Fruit fly (Drosophila melanogaster) whole organism, embryonic: ENCODE results near the gene CG5810.
A peak's percentile ranks its signal among the peaks of the same experiment; 100 is the strongest.

Source experiments
- Abd-B ChIP-seq: fragments of 200-800 bp; sonication (Bioruptor generic); optimal IDR thresholded peaks from 2 replicates; lab custom pipeline; 2018; ENCODE audit warnings: missing biosample characterization, mild to moderate bottlenecking, missing genetic modification characterization, moderate library complexity
- B-H1 ChIP-seq: fragments of 200-800 bp; sonication (Bioruptor generic); IDR thresholded peaks from 3 replicates; pipeline ENCODE4 v1.3.6; 2022; ENCODE audit warnings: missing biosample characterization, missing genetic modification characterization
- CG12071 ChIP-seq: fragments of 200-800 bp; sonication (Bioruptor generic); optimal IDR thresholded peaks from 3 replicates; lab custom pipeline; 2018; ENCODE audit warnings: missing biosample characterization, mild to moderate bottlenecking, missing genetic modification characterization
- CG13123 ChIP-seq: fragments of 200-800 bp; sonication (Bioruptor generic); optimal IDR thresholded peaks from 2 replicates; lab custom pipeline; 2016; ENCODE audit warnings: missing biosample characterization, missing genetic modification characterization
- CG13287 ChIP-seq: fragments of 200-800 bp; sonication (Bioruptor generic); IDR thresholded peaks from 2 replicates; pipeline ENCODE4 v1.3.6; 2022; ENCODE audit warnings: missing biosample characterization, missing genetic modification characterization; ENCODE audit not compliant: partially characterized antibody
- CG14667 ChIP-seq: fragments of 200-800 bp; sonication (Bioruptor generic); IDR thresholded peaks from 2 replicates; pipeline ENCODE4 v1.3.6; 2022; ENCODE audit warnings: missing biosample characterization, missing genetic modification characterization
- CG15479 ChIP-seq: fragments of 200-800 bp; sonication (Bioruptor generic); optimal IDR thresholded peaks from 3 replicates; lab custom pipeline; 2019; ENCODE audit warnings: missing biosample characterization, mild to moderate bottlenecking, missing genetic modification characterization, moderate library complexity
- CG17361 ChIP-seq: fragments of 200-800 bp; sonication (Bioruptor generic); IDR thresholded peaks from 3 replicates; pipeline ENCODE4 v1.3.6; 2022; ENCODE audit warnings: missing biosample characterization, missing genetic modification characterization
- CG3847 ChIP-seq: fragments of 200-800 bp; sonication (Bioruptor generic); IDR thresholded peaks from 2 replicates; pipeline ENCODE4 v1.3.6; 2022; ENCODE audit warnings: missing biosample characterization, missing genetic modification characterization
- CG3995 ChIP-seq: fragments of 200-800 bp; sonication (Bioruptor generic); optimal IDR thresholded peaks from 3 replicates; lab custom pipeline; 2016; ENCODE audit warnings: missing biosample characterization, missing genetic modification characterization
- CG42726 ChIP-seq: fragments of 200-800 bp; sonication (Bioruptor generic); IDR thresholded peaks from 2 replicates; pipeline ENCODE4 v1.3.6; 2022; ENCODE audit warnings: missing biosample characterization, missing genetic modification characterization; ENCODE audit not compliant: partially characterized antibody
- CG43689 ChIP-seq: fragments of 200-800 bp; sonication (Bioruptor generic); IDR thresholded peaks from 2 replicates; pipeline ENCODE4 v1.3.6; 2022; ENCODE audit warnings: missing biosample characterization, missing genetic modification characterization
- CG5953 ChIP-seq: fragments of 200-800 bp; sonication (Bioruptor generic); IDR thresholded peaks from 2 replicates; pipeline ENCODE4 v1.3.6; 2022; ENCODE audit warnings: missing biosample characterization, missing genetic modification characterization
- CG6765 ChIP-seq: fragments of 200-800 bp; sonication (Bioruptor generic); optimal IDR thresholded peaks from 3 replicates; lab custom pipeline; 2017; ENCODE audit warnings: missing biosample characterization, mild to moderate bottlenecking, missing genetic modification characterization
- CG6791 ChIP-seq: fragments of 200-800 bp; sonication (Bioruptor generic); IDR thresholded peaks from 3 replicates; pipeline ENCODE4 v1.3.6; 2022; ENCODE audit warnings: missing biosample characterization, missing genetic modification characterization; ENCODE audit not compliant: partially characterized antibody
- CG8478 ChIP-seq: fragments of >200 bp; optimal IDR thresholded peaks from 2 replicates; lab custom pipeline; 2018
- Camta ChIP-seq: fragments of 200-800 bp; sonication (Bioruptor generic); optimal IDR thresholded peaks from 2 replicates; lab custom pipeline; 2016; ENCODE audit warnings: missing biosample characterization, missing genetic modification characterization
- CoRest ChIP-seq: fragments of 200-800 bp; sonication (Bioruptor generic); optimal IDR thresholded peaks from 3 replicates; lab custom pipeline; 2018; ENCODE audit warnings: missing biosample characterization, mild to moderate bottlenecking, missing genetic modification characterization, moderate library complexity
- Elba2 ChIP-seq: fragments of 200-800 bp; sonication (Bioruptor generic); optimal IDR thresholded peaks from 3 replicates; lab custom pipeline; 2016; ENCODE audit warnings: missing biosample characterization, missing genetic modification characterization
- HLH54F ChIP-seq: fragments of 200-800 bp; sonication (Bioruptor generic); optimal IDR thresholded peaks from 3 replicates; lab custom pipeline; 2016; ENCODE audit warnings: missing biosample characterization, missing genetic modification characterization
- HmgD ChIP-seq: fragments of 200-800 bp; sonication (Bioruptor generic); optimal IDR thresholded peaks from 3 replicates; lab custom pipeline; 2016; ENCODE audit warnings: missing biosample characterization, missing genetic modification characterization
- MESR4 ChIP-seq: fragments of 200-800 bp; sonication (Bioruptor generic); optimal IDR thresholded peaks from 2 replicates; lab custom pipeline; 2018; ENCODE audit warnings: missing biosample characterization, mild to moderate bottlenecking, missing genetic modification characterization, moderate library complexity
- Mrtf ChIP-seq: fragments of 200-800 bp; sonication (Bioruptor generic); IDR thresholded peaks from 3 replicates; pipeline ENCODE4 v1.3.6; 2022; ENCODE audit warnings: missing biosample characterization, missing genetic modification characterization
- Nf-YB ChIP-seq: fragments of 200-800 bp; sonication (Bioruptor generic); optimal IDR thresholded peaks from 3 replicates; lab custom pipeline; 2019; ENCODE audit warnings: missing biosample characterization, mild to moderate bottlenecking, missing genetic modification characterization, moderate library complexity
- Poxn ChIP-seq: fragments of 200-800 bp; sonication (Bioruptor generic); IDR thresholded peaks from 2 replicates; pipeline ENCODE4 v1.3.6; 2022; ENCODE audit warnings: missing biosample characterization, missing genetic modification characterization
- Rfx ChIP-seq: fragments of 200-800 bp; sonication (Bioruptor generic); IDR thresholded peaks from 2 replicates; pipeline ENCODE4 v1.3.6; 2022; ENCODE audit warnings: missing biosample characterization, missing genetic modification characterization
- Stat92E ChIP-seq, 3 experiments: fragments of >200 bp in 2 of 3; fragments of 200-800 bp in 1 of 3; sonication (Bioruptor generic) in 1 of 3; optimal IDR thresholded peaks; 2 replicates each; lab custom pipeline; 2017 to 2019; ENCODE audit warnings: missing biosample characterization in 3 of 3, missing genetic modification characterization in 3 of 3, mild to moderate bottlenecking in 1 of 3, moderate library complexity in 1 of 3
- Tbp ChIP-seq: fragments of >200 bp; optimal IDR thresholded peaks from 2 replicates; lab custom pipeline; 2018; ENCODE audit warnings: missing biosample characterization, missing genetic modification characterization
- Trl ChIP-seq, 3 experiments: fragments of >200 bp in 2 of 3; fragments of 200-800 bp in 1 of 3; sonication (Bioruptor generic) in 1 of 3; optimal IDR thresholded peaks; 2 replicates in 1 of 3; 3 replicates in 2 of 3; lab custom pipeline; 2016 to 2017; ENCODE audit warnings: missing biosample characterization in 1 of 3, missing genetic modification characterization in 1 of 3
- Vsx1 ChIP-seq: fragments of 200-800 bp; sonication (Bioruptor generic); optimal IDR thresholded peaks from 2 replicates; lab custom pipeline; 2017; ENCODE audit warnings: missing biosample characterization, mild to moderate bottlenecking, missing genetic modification characterization, missing genetic modification reagents
- ara ChIP-seq: fragments of 200-800 bp; sonication (Bioruptor generic); IDR thresholded peaks from 2 replicates; pipeline ENCODE4 v1.3.6; 2022; ENCODE audit warnings: missing biosample characterization, missing genetic modification characterization
- az2 ChIP-seq: fragments of 200-800 bp; sonication (Bioruptor generic); optimal IDR thresholded peaks from 3 replicates; lab custom pipeline; 2016; ENCODE audit warnings: missing biosample characterization, missing genetic modification characterization
- br ChIP-seq: fragments of >200 bp; optimal IDR thresholded peaks from 2 replicates; lab custom pipeline; 2017
- ci ChIP-seq: fragments of 200-800 bp; sonication (Bioruptor generic); IDR thresholded peaks from 3 replicates; pipeline ENCODE4 v1.3.6; 2022; ENCODE audit warnings: missing biosample characterization, missing genetic modification characterization
- corto ChIP-seq: fragments of 200-800 bp; sonication (Bioruptor generic); optimal IDR thresholded peaks from 2 replicates; lab custom pipeline; 2016; ENCODE audit warnings: missing biosample characterization, mild to moderate bottlenecking, missing genetic modification characterization, moderate library complexity
- cwo ChIP-seq: fragments of 200-800 bp; sonication (Bioruptor generic); optimal IDR thresholded peaks from 3 replicates; lab custom pipeline; 2017; ENCODE audit warnings: missing biosample characterization, missing genetic modification characterization, mild to moderate bottlenecking, moderate library complexity, missing genetic modification reagents
- lmd ChIP-seq: fragments of 200-800 bp; sonication (Bioruptor generic); IDR thresholded peaks from 2 replicates; pipeline ENCODE4 v1.3.6; 2022; ENCODE audit warnings: missing biosample characterization, missing genetic modification characterization
- pan ChIP-seq, 4 experiments: fragments of >200 bp in 3 of 4; fragments of 200-800 bp in 1 of 4; sonication (Bioruptor generic) in 1 of 4; optimal IDR thresholded peaks in 3 of 4; IDR thresholded peaks in 1 of 4; 2 replicates each; pipeline versions ENCODE4 v1.3.6 to Lab custom; 2017 to 2022; ENCODE audit warnings: missing biosample characterization in 2 of 4, missing genetic modification characterization in 2 of 4, mixed read lengths in 1 of 4
- pnt ChIP-seq: fragments of 200-800 bp; sonication (Bioruptor generic); optimal IDR thresholded peaks from 3 replicates; lab custom pipeline; 2016; ENCODE audit warnings: missing biosample characterization, missing genetic modification characterization
- sc ChIP-seq, 3 experiments: fragments of >200 bp in 2 of 3; fragments of 200-800 bp in 1 of 3; sonication (Bioruptor generic) in 1 of 3; optimal IDR thresholded peaks; 2 replicates in 2 of 3; 3 replicates in 1 of 3; lab custom pipeline; 2017; ENCODE audit warnings: mild to moderate bottlenecking in 1 of 3, missing biosample characterization in 1 of 3, missing genetic modification characterization in 1 of 3, missing genetic modification reagents in 1 of 3
- sd ChIP-seq: fragments of 200-800 bp; sonication (Bioruptor generic); optimal IDR thresholded peaks from 3 replicates; lab custom pipeline; 2018; ENCODE audit warnings: missing biosample characterization, mild to moderate bottlenecking, missing genetic modification characterization, moderate library complexity
- so ChIP-seq: fragments of 200-800 bp; sonication (Bioruptor generic); IDR thresholded peaks from 3 replicates; pipeline ENCODE4 v1.3.6; 2022; ENCODE audit warnings: missing biosample characterization, missing genetic modification characterization
- tap ChIP-seq: fragments of 200-800 bp; optimal IDR thresholded peaks from 3 replicates; lab custom pipeline; 2019; ENCODE audit warnings: missing biosample characterization, mild to moderate bottlenecking, missing genetic modification characterization, moderate library complexity
- tin ChIP-seq: fragments of 200-800 bp; sonication (Bioruptor generic); optimal IDR thresholded peaks from 3 replicates; lab custom pipeline; 2016; ENCODE audit warnings: missing biosample characterization, missing genetic modification characterization
- tll ChIP-seq, 2 experiments: fragments of 200-800 bp in 1 of 2; fragments of >200 bp in 1 of 2; sonication (Bioruptor generic) in 1 of 2; optimal IDR thresholded peaks; 2 replicates each; lab custom pipeline; 2017 to 2019; ENCODE audit warnings: missing biosample characterization in 2 of 2, missing genetic modification characterization in 2 of 2, mild to moderate bottlenecking in 1 of 2, moderate library complexity in 1 of 2
- tna ChIP-seq: fragments of 200-800 bp; sonication (Bioruptor generic); IDR thresholded peaks from 2 replicates; pipeline ENCODE4 v1.3.6; 2022; ENCODE audit warnings: missing biosample characterization, missing genetic modification characterization; ENCODE audit not compliant: partially characterized antibody
- vvl ChIP-seq: fragments of 200-800 bp; sonication (Bioruptor generic); IDR thresholded peaks from 2 replicates; pipeline ENCODE4 v1.3.6; 2022; ENCODE audit warnings: missing biosample characterization, missing genetic modification characterization
- wek ChIP-seq: fragments of 200-800 bp; sonication (Bioruptor generic); optimal IDR thresholded peaks from 3 replicates; lab custom pipeline; 2018; ENCODE audit warnings: missing biosample characterization, mild to moderate bottlenecking, missing genetic modification characterization, moderate library complexity
- zfh2 ChIP-seq: fragments of 200-800 bp; sonication (Bioruptor generic); optimal IDR thresholded peaks from 2 replicates; lab custom pipeline; 2016; ENCODE audit warnings: missing biosample characterization, missing genetic modification characterization

Gene CG5810

DNA sequence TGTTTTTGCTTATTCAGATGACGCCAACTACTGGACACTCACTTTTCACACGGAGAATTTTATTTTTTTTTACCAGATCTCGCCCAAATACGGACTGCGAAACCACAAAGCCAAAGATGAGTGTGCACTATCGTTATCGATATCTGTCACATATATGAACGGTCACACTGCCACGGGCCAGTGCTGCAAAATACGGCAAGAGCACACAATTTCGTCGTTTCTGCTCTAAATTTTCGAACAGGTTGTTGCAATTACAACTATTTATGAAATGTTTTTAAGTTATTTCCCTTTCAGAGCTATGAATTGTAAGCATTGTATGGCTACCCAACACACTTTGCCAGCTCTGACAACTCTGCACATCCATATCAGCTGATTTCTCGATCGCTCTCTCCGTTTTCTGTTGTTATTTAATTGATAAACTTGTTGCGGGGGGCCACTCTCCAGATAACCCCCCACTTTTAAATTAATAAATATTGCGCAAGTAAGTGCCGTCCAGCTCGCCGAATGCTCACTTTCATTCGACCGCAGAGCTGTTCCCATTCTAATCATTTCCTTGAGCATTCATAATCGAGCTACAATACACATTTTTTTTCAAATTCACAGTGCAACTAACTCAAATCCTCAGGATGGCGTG lies 36.1 kb upstream of the CG5810 start, which contains the start of the genes slmb and CG5793 (continued):
- no peak for TF ChIP-seq Poxn (GFP tag; lab: Robert Waterston, UW)
- TF ChIP-seq CG13287 (GFP tag; lab: Robert Waterston, UW), result peak; percentile 80
- no peak for TF ChIP-seq Vsx1 (GFP tag; lab: Kevin White, UChicago)
- TF ChIP-seq MESR4 (GFP tag; lab: Kevin White, UChicago), result peak; percentile 42
- no peak for TF ChIP-seq ara (GFP tag; lab: Robert Waterston, UW)
- no peak for TF ChIP-seq CG14667 (GFP tag; lab: Robert Waterston, UW)
- no peak for TF ChIP-seq CG6765 (GFP tag; lab: Kevin White, UChicago)
- TF ChIP-seq vvl (GFP tag; lab: Robert Waterston, UW), result peak; percentile 41
- TF ChIP-seq CG12071 (GFP tag; lab: Kevin White, UChicago), result no peak
- no peak for TF ChIP-seq so (GFP tag; lab: Robert Waterston, UW)
- peak; percentile 52 for TF ChIP-seq tin (GFP tag; lab: Kevin White, UChicago)
- TF ChIP-seq CG42726 (GFP tag; lab: Robert Waterston, UW), result no peak
- peak; percentile 65 for TF ChIP-seq CG6791 (GFP tag; lab: Robert Waterston, UW)
- no peak for TF ChIP-seq Tbp (GFP tag; lab: Kevin White, UChicago)
- no peak for TF ChIP-seq corto (GFP tag; lab: Kevin White, UChicago)
- peak; percentile 56 for TF ChIP-seq HmgD (GFP tag; lab: Kevin White, UChicago)
- no peak for TF ChIP-seq Mrtf (GFP tag; lab: Robert Waterston, UW)
- TF ChIP-seq CG13123 (GFP tag; lab: Kevin White, UChicago), result no peak
- peak; percentile 31 for TF ChIP-seq az2 (GFP tag; lab: Kevin White, UChicago)
- TF ChIP-seq Stat92E (GFP tag; optimal IDR thresholded peaks at IDR 0.05; lab: Kevin White, UChicago), result no peak
- TF ChIP-seq pnt, result peak; percentile 12
- peak in 1 of 2 experiments; percentile 55 for TF ChIP-seq Trl (optimal IDR thresholded peaks at IDR 0.05; lab: Kevin White, UChicago)
- TF ChIP-seq Trl (GFP tag; optimal IDR thresholded peaks at IDR 0.05; lab: Kevin White, UChicago), result peak; percentile 21
- TF ChIP-seq zfh2 (GFP tag; lab: Kevin White, UChicago), result peak; percentile 74
- no peak for TF ChIP-seq sc (optimal IDR thresholded peaks at IDR 0.05; lab: Kevin White, UChicago)
- no peak for TF ChIP-seq sc (GFP tag; optimal IDR thresholded peaks at IDR 0.05; lab: Kevin White, UChicago)
- TF ChIP-seq Camta (GFP tag; lab: Kevin White, UChicago), result peak; percentile 26
- TF ChIP-seq Elba2 (GFP tag; lab: Kevin White, UChicago), result no peak
- TF ChIP-seq lmd (GFP tag; lab: Robert Waterston, UW), result peak; percentile 8; the same call in 1 of the 2 replicates
- TF ChIP-seq ci (GFP tag; lab: Robert Waterston, UW), result peak; percentile 56; the same call in 1 of the 3 replicates
- no peak for TF ChIP-seq CG5953 (GFP tag; lab: Robert Waterston, UW)
- no peak for TF ChIP-seq Nf-YB (GFP tag; lab: Kevin White, UChicago)
- no peak for TF ChIP-seq sd (tag; lab: Kevin White, UChicago)
- no peak for TF ChIP-seq CG43689 (GFP tag; lab: Robert Waterston, UW)
- TF ChIP-seq B-H1 (GFP tag; lab: Robert Waterston, UW), result no peak
- TF ChIP-seq Abd-B, result peak; percentile 12
- TF ChIP-seq tap (tag; lab: Kevin White, UChicago), result no peak
- TF ChIP-seq CG15479, result peak; percentile 0
- TF ChIP-seq tll (GFP tag; optimal IDR thresholded peaks at IDR 0.05; lab: Kevin White, UChicago), result no peak
- no peak for TF ChIP-seq wek (GFP tag; lab: Kevin White, UChicago)
- TF ChIP-seq br (lab: Kevin White, UChicago), result no peak
- TF ChIP-seq CoRest, result peak; percentile 20
- peak; percentile 61 for TF ChIP-seq HLH54F (GFP tag; lab: Kevin White, UChicago)
- no peak for TF ChIP-seq cwo (GFP tag; lab: Kevin White, UChicago)
- TF ChIP-seq CG17361 (GFP tag; lab: Robert Waterston, UW), result peak; percentile 23; the same call in 1 of the 3 replicates
- TF ChIP-seq Rfx (GFP tag; lab: Robert Waterston, UW), result peak; percentile 46
- TF ChIP-seq tna (GFP tag; lab: Robert Waterston, UW), result peak; percentile 47
- peak; percentile 74 for TF ChIP-seq CG3847 (GFP tag; lab: Robert Waterston, UW)
- no peak for TF ChIP-seq CG8478 (lab: Kevin White, UChicago)
- no peak for TF ChIP-seq pan (optimal IDR thresholded peaks at IDR 0.05; lab: Kevin White, UChicago)
- peak in 1 of 2 experiments; percentile 30 for TF ChIP-seq pan (GFP tag; optimal IDR thresholded peaks at IDR 0.05 in 1 of 2, IDR thresholded peaks at IDR 0.05 in 1 of 2)
- peak; percentile 10 for TF ChIP-seq CG3995
